Worm (Caenorhabditis elegans): ENCODE data around the gene srsx-26.

ce11 chrV:10152278-10152677, 3.8 kb downstream of the srsx-26 start, which contains the start of gene srsx-28:
- TF ChIP-seq lin-13 (GFP tag; optimal IDR thresholded peaks at IDR 0.05) = no peak
- TF ChIP-seq snpc-4 (tag; optimal IDR thresholded peaks at IDR 0.05) = no peak
- TF ChIP-seq pqm-1 (tag; optimal IDR thresholded peaks at IDR 0.05) = no peak
- no peak for TF ChIP-seq jun-1 (tag; optimal IDR thresholded peaks at IDR 0.05)
- no peak for TF ChIP-seq grh-1 (GFP tag; IDR thresholded peaks at IDR 0.05)
- TF ChIP-seq ceh-82 (tag; optimal IDR thresholded peaks at IDR 0.05) = no peak
- TF ChIP-seq blmp-1 (tag; optimal IDR thresholded peaks at IDR 0.05) = no peak
- TF ChIP-seq lsy-2 (tag; optimal IDR thresholded peaks at IDR 0.05) = no peak
- TF ChIP-seq nhr-76 (tag; optimal IDR thresholded peaks at IDR 0.05) = no peak
- no peak for TF ChIP-seq elt-3 (tag; optimal IDR thresholded peaks at IDR 0.05)
- TF ChIP-seq ztf-11 (tag; optimal IDR thresholded peaks at IDR 0.05) = no peak
- no peak for TF ChIP-seq ama-1 (optimal IDR thresholded peaks at IDR 0.05)
- TF ChIP-seq C34B4.2 (tag; optimal IDR thresholded peaks at IDR 0.05) = no peak
